Worm (Caenorhabditis elegans) whole organism, L4 larva: Measurements from ENCODE around the gene Y54G2A.77.
A peak's percentile ranks its signal among the peaks of the same experiment; 100 is the strongest.

Experiments used
- D1046.2 ChIP-seq: fragments of 200-800 bp; sonication (Bioruptor generic); IDR thresholded peaks from 2 replicates; pipeline ENCODE4 v1.3.6; 2022; ENCODE audit warnings: missing genetic modification characterization, missing compliant biosample characterization
- F44E2.7 ChIP-seq: fragments of 200-800 bp; sonication (Bioruptor generic); IDR thresholded peaks from 2 replicates; pipeline ENCODE4 v2.1.2; 2022; ENCODE audit warnings: missing genetic modification characterization, missing compliant biosample characterization
- F49E8.2 ChIP-seq: sonication (generic microtip); optimal IDR thresholded peaks from 2 replicates; lab custom pipeline; 2016; ENCODE audit warnings: missing compliant biosample characterization, mild to moderate bottlenecking, missing genetic modification characterization, borderline replicate concordance
- Y48G9A.11 ChIP-seq: fragments of 200-800 bp; sonication (Bioruptor generic); IDR thresholded peaks from 2 replicates; pipeline ENCODE4 v1.3.6; 2022; ENCODE audit warnings: missing genetic modification reagents, missing genetic modification characterization, missing compliant biosample characterization
- ZK546.5 ChIP-seq, 2 experiments: sonication (generic microtip); optimal IDR thresholded peaks; 2 replicates each; lab custom pipeline; 2017; ENCODE audit warnings: missing biosample characterization in 2 of 2, missing genetic modification characterization in 2 of 2
- ceh-32 ChIP-seq: sonication (generic microtip); optimal IDR thresholded peaks from 2 replicates; lab custom pipeline; 2016; ENCODE audit warnings: mild to moderate bottlenecking, missing genetic modification characterization, missing compliant biosample characterization; ENCODE audit not compliant: poor library complexity
- ceh-62 ChIP-seq: sonication (generic microtip); optimal IDR thresholded peaks from 2 replicates; lab custom pipeline; 2017; ENCODE audit warnings: missing biosample characterization, missing genetic modification characterization
- ceh-82 ChIP-seq: sonication (generic microtip); optimal IDR thresholded peaks from 2 replicates; lab custom pipeline; 2017; ENCODE audit warnings: missing biosample characterization, missing genetic modification characterization
- ces-1 ChIP-seq: fragments of 150-350 bp; sonication (generic microtip); optimal IDR thresholded peaks from 4 replicates; lab custom pipeline; 2014; ENCODE audit warnings: missing biosample characterization, missing genetic modification reagents, missing genetic modification characterization
- ctbp-1 ChIP-seq: fragments of 200-800 bp; sonication (Bioruptor generic); IDR thresholded peaks from 2 replicates; pipeline ENCODE4 v1.3.6; 2022; ENCODE audit warnings: missing genetic modification reagents, missing genetic modification characterization, missing compliant biosample characterization
- daf-19 ChIP-seq: fragments of 200-800 bp; sonication (Bioruptor generic); conservative IDR thresholded peaks from 2 replicates; pipeline ENCODE4 v1.3.6; 2022; ENCODE audit warnings: missing genetic modification characterization, missing compliant biosample characterization
- dpl-1 ChIP-seq: fragments of 150-350 bp; optimal IDR thresholded peaks from 2 replicates; lab custom pipeline; 2014; ENCODE audit warnings: missing biosample characterization, missing genetic modification reagents, missing genetic modification characterization
- dve-1 ChIP-seq: sonication (generic microtip); optimal IDR thresholded peaks from 2 replicates; lab custom pipeline; 2017; ENCODE audit warnings: antibody characterized with exemption, mild to moderate bottlenecking, missing genetic modification characterization, missing compliant biosample characterization; ENCODE audit not compliant: insufficient read depth
- egl-27 ChIP-seq: sonication (generic microtip); optimal IDR thresholded peaks from 3 replicates; lab custom pipeline; 2017; ENCODE audit warnings: missing biosample characterization, missing genetic modification reagents, missing genetic modification characterization
- egl-43 ChIP-seq: fragments of 200-800 bp; sonication (Bioruptor generic); IDR thresholded peaks from 2 replicates; pipeline ENCODE4 v1.3.6; 2022; ENCODE audit warnings: missing genetic modification reagents, missing genetic modification characterization, missing compliant biosample characterization
- fos-1 ChIP-seq: fragments of 150-350 bp; optimal IDR thresholded peaks from 2 replicates; lab custom pipeline; 2014; ENCODE audit warnings: missing biosample characterization, missing genetic modification characterization
- hif-1 ChIP-seq, 2 experiments: sonication (generic microtip); optimal IDR thresholded peaks; 2 replicates each; lab custom pipeline; 2016 to 2017; ENCODE audit warnings: missing compliant biosample characterization in 2 of 2, missing genetic modification characterization in 2 of 2, missing genetic modification reagents in 2 of 2, missing genotype in 2 of 2, mild to moderate bottlenecking in 1 of 2
- hlh-11 ChIP-seq: fragments of 200-800 bp; sonication (Bioruptor generic); optimal IDR thresholded peaks from 2 replicates; lab custom pipeline; 2018; ENCODE audit warnings: mild to moderate bottlenecking, missing genetic modification characterization, missing compliant biosample characterization
- jun-1 ChIP-seq: fragments of 150-350 bp; optimal IDR thresholded peaks from 2 replicates; lab custom pipeline; 2014; ENCODE audit warnings: missing biosample characterization, missing genetic modification reagents, missing genetic modification characterization
- lim-7 ChIP-seq: fragments of 200-800 bp; sonication (Bioruptor generic); IDR thresholded peaks from 2 replicates; pipeline ENCODE4 v1.3.6; 2022; ENCODE audit warnings: missing genetic modification characterization, missing compliant biosample characterization
- lin-1 ChIP-seq: fragments of 200-800 bp; sonication (Bioruptor generic); IDR thresholded peaks from 2 replicates; pipeline ENCODE4 v1.3.6; 2022; ENCODE audit warnings: missing genetic modification reagents, missing genetic modification characterization, missing compliant biosample characterization
- lin-15B ChIP-seq: fragments of 150-350 bp; sonication (generic microtip); optimal IDR thresholded peaks from 3 replicates; lab custom pipeline; 2014; ENCODE audit warnings: missing biosample characterization, missing genetic modification characterization
- lin-29 ChIP-seq: fragments of 200-800 bp; sonication (Bioruptor generic); IDR thresholded peaks from 2 replicates; pipeline ENCODE4 v1.3.6; 2022; ENCODE audit warnings: missing genetic modification reagents, missing genetic modification characterization, missing compliant biosample characterization
- lin-38 ChIP-seq: fragments of 200-800 bp; sonication (Bioruptor generic); IDR thresholded peaks from 2 replicates; pipeline ENCODE4 v1.3.6; 2022; ENCODE audit warnings: missing genetic modification reagents, missing genetic modification characterization, missing compliant biosample characterization
- lir-3 ChIP-seq: sonication (generic microtip); optimal IDR thresholded peaks from 2 replicates; lab custom pipeline; 2016; ENCODE audit warnings: mild to moderate bottlenecking, missing genetic modification characterization, missing compliant biosample characterization
- madf-5 ChIP-seq, 2 experiments: fragments of 200-800 bp; sonication (Bioruptor generic); IDR thresholded peaks; 2 replicates each; pipeline ENCODE4 v1.3.6; 2022; ENCODE audit warnings: missing compliant biosample characterization in 2 of 2, missing genetic modification characterization in 2 of 2
- mdl-1 ChIP-seq, 2 experiments: fragments of 150-350 bp in 1 of 2; sonication (generic microtip) in 1 of 2; optimal IDR thresholded peaks; 2 replicates each; lab custom pipeline; 2014 to 2017; ENCODE audit warnings: missing biosample characterization in 2 of 2, missing genetic modification characterization in 2 of 2
- mdt-29 ChIP-seq: fragments of 200-800 bp; sonication (Bioruptor generic); IDR thresholded peaks from 2 replicates; pipeline ENCODE4 v1.3.6; 2022; ENCODE audit warnings: missing genetic modification reagents, missing genetic modification characterization, missing compliant biosample characterization
- mes-2 ChIP-seq: sonication (generic microtip); optimal IDR thresholded peaks from 2 replicates; lab custom pipeline; 2016; ENCODE audit warnings: missing genotype, mild to moderate bottlenecking, missing genetic modification characterization, missing compliant biosample characterization; ENCODE audit not compliant: poor library complexity, severe bottlenecking
- nhr-10 ChIP-seq: fragments of 150-350 bp; optimal IDR thresholded peaks from 2 replicates; lab custom pipeline; 2014; ENCODE audit warnings: missing biosample characterization, missing genetic modification characterization
- nhr-11 ChIP-seq: fragments of 150-350 bp; optimal IDR thresholded peaks from 2 replicates; lab custom pipeline; 2014; ENCODE audit warnings: missing biosample characterization, missing genetic modification characterization
- nhr-237 ChIP-seq: sonication (generic microtip); optimal IDR thresholded peaks from 2 replicates; lab custom pipeline; 2017; ENCODE audit warnings: missing biosample characterization, missing genetic modification characterization
- nhr-25 ChIP-seq: sonication (generic microtip); optimal IDR thresholded peaks from 2 replicates; lab custom pipeline; 2017; ENCODE audit warnings: missing genetic modification characterization, mild to moderate bottlenecking, missing compliant biosample characterization, antibody characterized with exemption, moderate library complexity, borderline replicate concordance; ENCODE audit not compliant: insufficient read depth
- nhr-28 ChIP-seq: fragments of 150-350 bp; optimal IDR thresholded peaks from 2 replicates; lab custom pipeline; 2014; ENCODE audit warnings: missing biosample characterization, missing genetic modification characterization
- nhr-41 ChIP-seq: fragments of 200-800 bp; sonication (Bioruptor generic); IDR thresholded peaks from 2 replicates; pipeline ENCODE4 v1.3.6; 2022; ENCODE audit warnings: missing genetic modification reagents, missing genetic modification characterization, missing compliant biosample characterization
- nhr-42 ChIP-seq: fragments of 200-800 bp; sonication (Bioruptor generic); IDR thresholded peaks from 2 replicates; pipeline ENCODE4 v1.3.6; 2022; ENCODE audit warnings: missing genetic modification characterization, missing compliant biosample characterization
- nhr-6 ChIP-seq: fragments of 150-350 bp; optimal IDR thresholded peaks from 2 replicates; lab custom pipeline; 2014; ENCODE audit warnings: missing biosample characterization, missing genetic modification characterization
- nhr-76 ChIP-seq: fragments of 150-350 bp; optimal IDR thresholded peaks from 2 replicates; lab custom pipeline; 2014; ENCODE audit warnings: missing biosample characterization, missing genetic modification characterization
- pha-4 ChIP-seq, 2 experiments: fragments of 150-350 bp in 1 of 2; fragments of 200-800 bp in 1 of 2; sonication (Bioruptor generic) in 1 of 2; IDR thresholded peaks in 1 of 2; optimal IDR thresholded peaks in 1 of 2; 2 replicates each; pipeline versions ENCODE4 v1.3.6 to Lab custom; 2014 to 2022; ENCODE audit warnings: missing genetic modification characterization in 2 of 2, missing genetic modification reagents in 2 of 2, missing biosample characterization in 1 of 2, missing compliant biosample characterization in 1 of 2
- php-3 ChIP-seq: fragments of 200-800 bp; sonication (Bioruptor generic); IDR thresholded peaks from 2 replicates; pipeline ENCODE4 v1.3.6; 2022; ENCODE audit warnings: missing genetic modification reagents, missing genetic modification characterization, missing compliant biosample characterization
- pqm-1 ChIP-seq: sonication (generic microtip); optimal IDR thresholded peaks from 2 replicates; lab custom pipeline; 2017; ENCODE audit warnings: missing biosample characterization, missing genetic modification characterization
- rbr-2 ChIP-seq: sonication (generic microtip); optimal IDR thresholded peaks from 2 replicates; lab custom pipeline; 2016; ENCODE audit warnings: missing genotype, missing genetic modification characterization, missing compliant biosample characterization
- saeg-2 ChIP-seq: fragments of 200-800 bp; sonication (Bioruptor generic); IDR thresholded peaks from 2 replicates; pipeline ENCODE4 v1.3.6; 2022; ENCODE audit warnings: missing genetic modification reagents, missing genetic modification characterization, missing compliant biosample characterization
- sdz-12 ChIP-seq: fragments of 200-800 bp; sonication (Bioruptor generic); optimal IDR thresholded peaks from 2 replicates; lab custom pipeline; 2018; ENCODE audit warnings: mild to moderate bottlenecking, missing genetic modification characterization, missing compliant biosample characterization
- spr-3 ChIP-seq: fragments of 200-800 bp; sonication (Bioruptor generic); optimal IDR thresholded peaks from 2 replicates; lab custom pipeline; 2018; ENCODE audit warnings: mild to moderate bottlenecking, missing genetic modification characterization, missing compliant biosample characterization
- tag-97 ChIP-seq: fragments of 200-800 bp; sonication (Bioruptor generic); IDR thresholded peaks from 2 replicates; pipeline ENCODE4 v1.3.6; 2022; ENCODE audit warnings: missing genetic modification characterization, missing compliant biosample characterization
- tra-1 ChIP-seq: fragments of 200-800 bp; sonication (Bioruptor generic); IDR thresholded peaks from 2 replicates; pipeline ENCODE4 v1.3.6; 2022; ENCODE audit warnings: missing genetic modification reagents, missing genetic modification characterization, missing compliant biosample characterization
- unc-130 ChIP-seq: sonication (generic microtip); optimal IDR thresholded peaks from 2 replicates; lab custom pipeline; 2016; ENCODE audit warnings: missing genetic modification reagents, missing genetic modification characterization, missing compliant biosample characterization
- vab-7 ChIP-seq: fragments of 200-800 bp; sonication (Bioruptor generic); IDR thresholded peaks from 2 replicates; pipeline ENCODE4 v1.3.6; 2022; ENCODE audit warnings: missing genetic modification reagents, missing genetic modification characterization, missing compliant biosample characterization
- zfp-3 ChIP-seq: fragments of 200-800 bp; sonication (Bioruptor generic); conservative IDR thresholded peaks from 2 replicates; pipeline ENCODE4 v1.3.6; 2022; ENCODE audit warnings: missing genetic modification reagents, missing genetic modification characterization, missing compliant biosample characterization
- zip-2 ChIP-seq: fragments of 150-350 bp; optimal IDR thresholded peaks from 2 replicates; lab custom pipeline; 2014; ENCODE audit warnings: missing biosample characterization, missing genetic modification characterization

Y54G2A.77 gene

DNA sequence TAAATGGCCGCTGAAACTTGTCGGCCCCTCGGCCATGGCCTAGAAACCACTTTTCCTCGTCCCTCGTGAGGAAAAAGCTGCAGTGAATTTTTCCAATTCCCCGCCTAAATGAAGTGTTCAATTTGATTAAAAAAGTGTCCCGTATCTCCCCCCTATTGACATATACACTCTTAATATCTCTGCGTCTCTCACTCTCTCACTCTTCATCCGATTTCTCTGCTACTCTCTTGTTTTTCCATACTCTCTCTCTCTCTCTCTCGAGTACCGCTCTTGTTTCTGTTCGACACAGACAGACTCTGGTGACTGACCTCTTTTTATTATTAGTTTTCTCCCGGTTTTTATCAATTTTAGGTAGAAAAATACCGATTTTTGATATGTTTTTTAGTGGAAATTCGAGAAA is 22.6 kb downstream of the Y54G2A.77 start (continued):
- TF ChIP-seq mes-2 (tag; lab: Kevin White, UChicago) (peak; percentile 51), sdz-12 (GFP tag; lab: Kevin White, UChicago) (no peak), nhr-42 (GFP tag; lab: Robert Waterston, UW) (no peak), zip-2 (tag; lab: Kevin White, UChicago) (no peak), nhr-11 (no peak), rbr-2 (peak; percentile 30), ceh-62 (tag; lab: Kevin White, UChicago) (no peak), ceh-82 (tag; lab: Kevin White, UChicago) (no peak), egl-43 (no peak), D1046.2 (no peak), fos-1 (tag; lab: Kevin White, UChicago) (no peak), pha-4 (GFP tag; IDR thresholded peaks at IDR 0.05; lab: Robert Waterston, UW) (no peak), pha-4 (tag; optimal IDR thresholded peaks at IDR 0.05; lab: Kevin White, UChicago) (no peak), nhr-25 (tag; lab: Kevin White, UChicago) (no peak), nhr-237 (tag; lab: Kevin White, UChicago) (no peak), lin-15B (tag; lab: Kevin White, UChicago) (no peak), nhr-41 (GFP tag; lab: Robert Waterston, UW) (no peak), lin-29 (no peak), F49E8.2 (tag; lab: Kevin White, UChicago) (no peak), tag-97 (GFP tag; lab: Robert Waterston, UW) (no peak), nhr-6 (tag; lab: Kevin White, UChicago) (peak; percentile 28), ces-1 (GFP tag; lab: Kevin White, UChicago) (no peak), lin-1 (GFP tag; lab: Robert Waterston, UW) (no peak), spr-3 (GFP tag; lab: Kevin White, UChicago) (no peak), hlh-11 (tag; lab: Kevin White, UChicago) (peak; percentile 53), unc-130 (GFP tag; lab: Kevin White, UChicago) (no peak), jun-1 (tag; lab: Kevin White, UChicago) (no peak), F44E2.7 (GFP tag; lab: Robert Waterston, UW) (no peak), dpl-1 (GFP tag; lab: Kevin White, UChicago) (peak; percentile 24), php-3 (GFP tag; lab: Robert Waterston, UW) (no peak), pqm-1 (tag; lab: Kevin White, UChicago) (no peak), daf-19 (GFP tag; lab: Robert Waterston, UW) (no peak), saeg-2 (no peak), vab-7 (GFP tag; lab: Robert Waterston, UW) (no peak), nhr-28 (tag; lab: Kevin White, UChicago) (peak; percentile 31), ctbp-1 (GFP tag; lab: Robert Waterston, UW) (no peak), mdt-29 (GFP tag; lab: Robert Waterston, UW) (no peak), lim-7 (GFP tag; lab: Robert Waterston, UW) (no peak), Y48G9A.11 (no peak), madf-5 (GFP tag; IDR thresholded peaks at IDR 0.05; lab: Robert Waterston, UW) (no peak), lin-38 (GFP tag; lab: Robert Waterston, UW) (no peak), egl-27 (tag; lab: Kevin White, UChicago) (no peak), mdl-1 (tag; optimal IDR thresholded peaks at IDR 0.05; lab: Kevin White, UChicago) (no peak), dve-1 (tag; lab: Kevin White, UChicago) (peak; percentile 58), tra-1 (GFP tag; lab: Robert Waterston, UW) (no peak), ceh-32 (tag; lab: Kevin White, UChicago) (no peak), nhr-10 (tag; lab: Kevin White, UChicago) (no peak), ZK546.5 (tag; optimal IDR thresholded peaks at IDR 0.05; lab: Kevin White, UChicago) (no peak), zfp-3 (GFP tag; lab: Robert Waterston, UW) (no peak), nhr-76 (tag; lab: Kevin White, UChicago) (no peak), hif-1 (tag; optimal IDR thresholded peaks at IDR 0.05; lab: Kevin White, UChicago) (no peak), lir-3 (tag; lab: Kevin White, UChicago) (no peak)
